Fruit fly (Drosophila melanogaster) whole organism, prepupa: Measurements from ENCODE around the gene CG7914.
A peak's percentile ranks its signal among the peaks of the same experiment; 100 is the strongest.

Experiments used
- CG10631 ChIP-seq: fragments of 200-800 bp; sonication (Bioruptor generic); optimal IDR thresholded peaks from 2 replicates; lab custom pipeline; 2016; ENCODE audit warnings: missing biosample characterization, missing genetic modification characterization
- CG10669 ChIP-seq: fragments of 200-800 bp; sonication (Bioruptor generic); optimal IDR thresholded peaks from 3 replicates; lab custom pipeline; 2018; ENCODE audit warnings: missing biosample characterization, mild to moderate bottlenecking, missing genetic modification characterization, moderate library complexity
- CG15336 ChIP-seq: fragments of 200-800 bp; sonication (Bioruptor generic); IDR thresholded peaks from 2 replicates; pipeline ENCODE4 v1.3.6; 2022; ENCODE audit warnings: missing biosample characterization, missing genetic modification characterization
- CG1621 ChIP-seq: fragments of 200-800 bp; sonication (Bioruptor generic); optimal IDR thresholded peaks from 3 replicates; lab custom pipeline; 2018; ENCODE audit warnings: missing biosample characterization, mild to moderate bottlenecking, missing genetic modification characterization
- CG3919 ChIP-seq: fragments of 200-800 bp; sonication (Bioruptor generic); optimal IDR thresholded peaks from 3 replicates; lab custom pipeline; 2016; ENCODE audit warnings: missing biosample characterization, missing genetic modification characterization
- CG6163 ChIP-seq: fragments of 200-800 bp; sonication (Bioruptor generic); IDR thresholded peaks from 3 replicates; pipeline ENCODE4 v1.3.6; 2022; ENCODE audit warnings: missing biosample characterization, missing genetic modification characterization
- CG8119 ChIP-seq: fragments of 200-800 bp; sonication (Bioruptor generic); IDR thresholded peaks from 3 replicates; pipeline ENCODE4 v1.3.6; 2022; ENCODE audit warnings: missing biosample characterization, missing genetic modification characterization
- CG8632 ChIP-seq: fragments of 200-800 bp; sonication (Bioruptor generic); optimal IDR thresholded peaks from 3 replicates; lab custom pipeline; 2016; ENCODE audit warnings: missing biosample characterization, missing genetic modification characterization
- Eip93F ChIP-seq: fragments of 200-800 bp; sonication (Bioruptor generic); optimal IDR thresholded peaks from 2 replicates; lab custom pipeline; 2016; ENCODE audit warnings: missing biosample characterization, mild to moderate bottlenecking, missing genetic modification characterization
- Ets96B ChIP-seq: fragments of 200-800 bp; optimal IDR thresholded peaks from 2 replicates; lab custom pipeline; 2019; ENCODE audit warnings: missing biosample characterization, mild to moderate bottlenecking, missing genetic modification characterization, moderate library complexity
- Gug ChIP-seq: fragments of 200-800 bp; sonication (Bioruptor generic); IDR thresholded peaks from 2 replicates; pipeline ENCODE4 v1.3.6; 2022; ENCODE audit warnings: missing biosample characterization, missing genetic modification characterization
- Hr38 ChIP-seq: sonication (Bioruptor generic); optimal IDR thresholded peaks from 2 replicates; lab custom pipeline; 2016; ENCODE audit warnings: missing biosample characterization, missing genetic modification characterization
- Hr39 ChIP-seq: fragments of 200-800 bp; sonication (Bioruptor generic); optimal IDR thresholded peaks from 2 replicates; lab custom pipeline; 2016; ENCODE audit warnings: missing biosample characterization, missing genetic modification characterization
- Hr4 ChIP-seq: fragments of 200-800 bp; sonication (Bioruptor generic); optimal IDR thresholded peaks from 3 replicates; lab custom pipeline; 2016; ENCODE audit warnings: missing biosample characterization, missing genetic modification characterization
- Lpt ChIP-seq: fragments of 200-800 bp; sonication (Bioruptor generic); optimal IDR thresholded peaks from 3 replicates; lab custom pipeline; 2016; ENCODE audit warnings: missing biosample characterization, missing genetic modification characterization
- Met ChIP-seq: fragments of 200-800 bp; sonication (Bioruptor generic); optimal IDR thresholded peaks from 3 replicates; lab custom pipeline; 2016; ENCODE audit warnings: missing biosample characterization, missing genetic modification characterization
- OdsH ChIP-seq: fragments of 200-800 bp; sonication (Bioruptor generic); optimal IDR thresholded peaks from 3 replicates; lab custom pipeline; 2016; ENCODE audit warnings: missing biosample characterization, missing genetic modification characterization
- Sox102F ChIP-seq: fragments of 200-800 bp; sonication (Bioruptor generic); optimal IDR thresholded peaks from 2 replicates; lab custom pipeline; 2016; ENCODE audit warnings: missing biosample characterization, mild to moderate bottlenecking, missing genetic modification characterization
- Sox15 ChIP-seq: fragments of 200-800 bp; sonication (Bioruptor generic); optimal IDR thresholded peaks from 3 replicates; lab custom pipeline; 2016; ENCODE audit warnings: missing biosample characterization, missing genetic modification characterization
- acj6 ChIP-seq: fragments of 200-800 bp; sonication (Bioruptor generic); optimal IDR thresholded peaks from 3 replicates; lab custom pipeline; 2016; ENCODE audit warnings: missing biosample characterization, missing genetic modification characterization
- cyc ChIP-seq: fragments of 200-800 bp; sonication (Bioruptor generic); optimal IDR thresholded peaks from 3 replicates; lab custom pipeline; 2016; ENCODE audit warnings: missing biosample characterization, missing genetic modification characterization
- dsx ChIP-seq: fragments of 200-800 bp; optimal IDR thresholded peaks from 3 replicates; lab custom pipeline; 2019; ENCODE audit warnings: missing biosample characterization, mild to moderate bottlenecking, missing genetic modification characterization, moderate library complexity; ENCODE audit not compliant: poor library complexity, severe bottlenecking
- eg ChIP-seq: fragments of 200-800 bp; sonication (Bioruptor generic); IDR thresholded peaks from 3 replicates; pipeline ENCODE4 v1.3.6; 2022; ENCODE audit warnings: missing biosample characterization, missing genetic modification characterization
- esn ChIP-seq: fragments of 200-800 bp; sonication (Bioruptor generic); optimal IDR thresholded peaks from 2 replicates; lab custom pipeline; 2016; ENCODE audit warnings: missing biosample characterization, mild to moderate bottlenecking, missing genetic modification characterization, moderate library complexity
- fkh ChIP-seq: fragments of 200-800 bp; sonication (Bioruptor generic); optimal IDR thresholded peaks from 3 replicates; lab custom pipeline; 2017; ENCODE audit warnings: missing biosample characterization, mild to moderate bottlenecking, missing genetic modification characterization, moderate library complexity
- net ChIP-seq: fragments of 200-800 bp; sonication (Bioruptor generic); optimal IDR thresholded peaks from 3 replicates; lab custom pipeline; 2016; ENCODE audit warnings: missing biosample characterization, missing genetic modification characterization
- salr ChIP-seq, 2 experiments: fragments of 200-800 bp; sonication (Bioruptor generic); optimal IDR thresholded peaks; 3 replicates each; lab custom pipeline; 2016 to 2018; ENCODE audit warnings: missing biosample characterization in 2 of 2, missing genetic modification characterization in 2 of 2, mild to moderate bottlenecking in 1 of 2
- ss ChIP-seq, 2 experiments: fragments of 200-800 bp; sonication (Bioruptor generic); optimal IDR thresholded peaks; 2 replicates in 1 of 2; 3 replicates in 1 of 2; lab custom pipeline; 2017 to 2018; ENCODE audit warnings: mild to moderate bottlenecking in 2 of 2, missing biosample characterization in 2 of 2, missing genetic modification characterization in 2 of 2, moderate library complexity in 1 of 2
- svp ChIP-seq: fragments of 200-800 bp; sonication (Bioruptor generic); peaks from one replicate; lab custom pipeline; 2016; ENCODE audit warnings: missing biosample characterization, missing genetic modification characterization
- topi ChIP-seq: fragments of 200-800 bp; sonication (Bioruptor generic); optimal IDR thresholded peaks from 3 replicates; lab custom pipeline; 2016; ENCODE audit warnings: missing biosample characterization, missing genetic modification characterization
- vri ChIP-seq: fragments of 200-800 bp; sonication (Bioruptor generic); optimal IDR thresholded peaks from 3 replicates; lab custom pipeline; 2016; ENCODE audit warnings: missing biosample characterization, mild to moderate bottlenecking, missing genetic modification characterization

CG7914 gene

dm6 chrX:19172955-19173354, 20.3 kb downstream of the CG7914 start (continued):
- TF ChIP-seq OdsH (GFP tag; lab: Kevin White, UChicago): peak; percentile 48
- TF ChIP-seq net (GFP tag; lab: Kevin White, UChicago): peak; percentile 39
- peak; percentile 57 for TF ChIP-seq Ets96B (tag; lab: Kevin White, UChicago)
- TF ChIP-seq Met (GFP tag; lab: Kevin White, UChicago): peak; percentile 27
- peak; percentile 13 for TF ChIP-seq cyc (GFP tag; lab: Kevin White, UChicago)
- no peak for TF ChIP-seq Hr38 (GFP tag; lab: Kevin White, UChicago)
- TF ChIP-seq Eip93F (GFP tag; lab: Kevin White, UChicago): no peak
- TF ChIP-seq CG10669 (GFP tag; lab: Kevin White, UChicago): peak; percentile 62

- no peak for TF ChIP-seq Lpt (GFP tag; lab: Kevin White, UChicago)
- TF ChIP-seq Met (GFP tag; lab: Kevin White, UChicago): no peak
Observed at dm6 chrX:19171926-19172325, 21.3 kb downstream of the CG7914 start.

dm6 chrX:19170791-19171190, 22.5 kb downstream of the CG7914 start, which contains the start of gene Inx5:
Gene Inx5, minus strand, starts transcription at chrX:19170883.
- TF ChIP-seq CG10631 (GFP tag; lab: Kevin White, UChicago) (no peak), ss (GFP tag; optimal IDR thresholded peaks at IDR 0.05; lab: Kevin White, UChicago) (no peak), Lpt (GFP tag; lab: Kevin White, UChicago) (no peak), CG1621 (tag; lab: Kevin White, UChicago) (no peak), vri (no peak), esn (GFP tag; lab: Kevin White, UChicago) (no peak), CG8119 (GFP tag; lab: Robert Waterston, UW) (no peak), Met (GFP tag; lab: Kevin White, UChicago) (no peak), CG15336 (GFP tag; lab: Robert Waterston, UW) (no peak), salr (GFP tag; optimal IDR thresholded peaks at IDR 0.05; lab: Kevin White, UChicago) (no peak), Hr4 (no peak), Sox15 (no peak), net (GFP tag; lab: Kevin White, UChicago) (no peak), topi (GFP tag; lab: Kevin White, UChicago) (no peak), CG8632 (GFP tag; lab: Kevin White, UChicago) (no peak)

dm6 chrX:19167586-19168403, 25.5 kb downstream of the CG7914 start:
- TF ChIP-seq CG3919 (GFP tag; lab: Kevin White, UChicago) (no peak), eg (GFP tag; lab: Robert Waterston, UW) (no peak), Sox102F (GFP tag; lab: Kevin White, UChicago) (no peak), svp (GFP tag; lab: Kevin White, UChicago) (peak; percentile 65), net (GFP tag; lab: Kevin White, UChicago) (no peak), fkh (peak; percentile 81), acj6 (GFP tag; lab: Kevin White, UChicago) (no peak), Hr39 (GFP tag; lab: Kevin White, UChicago) (no peak), dsx (GFP tag; lab: Kevin White, UChicago) (peak; percentile 18), vri (peak; percentile 50), Hr4 (no peak), Gug (no peak)

dm6 chrX:19167032-19167568, 26.1 kb downstream of the CG7914 start, which contains the start of gene RhoGAP18B:
Gene RhoGAP18B, minus strand, starts transcription at chrX:19167082.
- TF ChIP-seq fkh (no peak), CG6163 (GFP tag; lab: Robert Waterston, UW) (0 out of 3 replicates have a peak, but pooled peaks have one; percentile 8)
